Fruit fly (Drosophila melanogaster): ENCODE data around the gene Tbcd.

DNA sequence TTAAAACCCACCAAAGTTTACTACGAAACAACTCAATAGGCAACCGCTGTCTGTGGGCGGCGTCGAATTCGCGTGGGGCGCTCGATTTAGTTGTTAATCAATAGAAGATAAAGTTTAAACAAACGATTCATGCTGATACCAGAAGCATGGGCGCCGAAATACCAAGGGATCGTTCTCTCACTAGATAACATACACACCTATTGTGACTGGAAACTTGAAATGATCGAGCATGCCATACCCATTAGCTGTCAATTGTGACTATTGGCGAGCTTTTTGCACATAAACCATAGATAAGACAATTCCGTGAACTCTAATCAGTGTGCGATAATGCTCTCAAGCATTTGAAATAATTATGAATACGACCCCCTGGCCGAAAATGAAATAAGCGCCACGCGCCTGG lies 32.0 kb downstream of the Tbcd start:
- TF ChIP-seq Myc (optimal IDR thresholded peaks at IDR 0.05) (no peak), Sin3A (optimal IDR thresholded peaks at IDR 0.05) (no peak), ttk (optimal IDR thresholded peaks at IDR 0.05) (no peak), insv (optimal IDR thresholded peaks at IDR 0.05) (no peak), h (optimal IDR thresholded peaks at IDR 0.05) (no peak), psq (optimal IDR thresholded peaks at IDR 0.05) (no peak)

Data from Kc167 (cell line).